Worm (Caenorhabditis elegans) whole organism, mixed stage, embryonic: ENCODE results near the gene rpb-11.
A peak's percentile ranks its signal among the peaks of the same experiment; 100 is the strongest.

ENCODE experiments used
- elt-1 ChIP-seq: sonication (generic microtip); optimal IDR thresholded peaks from 2 replicates; lab custom pipeline; 2017; ENCODE audit warnings: missing genetic modification characterization, mild to moderate bottlenecking, missing compliant biosample characterization, antibody characterized with exemption, moderate library complexity, borderline replicate concordance; ENCODE audit not compliant: insufficient read depth
- unc-62 ChIP-seq: fragments of 150-350 bp; optimal IDR thresholded peaks from 2 replicates; lab custom pipeline; 2014; ENCODE audit warnings: missing biosample characterization, missing genetic modification reagents, missing genetic modification characterization

The rpb-11 gene

ce11 chrII:14109184-14109664 lies 49.3 kb downstream of the rpb-11 start, which contains the start of gene cpg-7:
cpg-7 (minus strand) TSS chrII:14109234.
- TF ChIP-seq elt-1 (tag; lab: Kevin White, UChicago) (peak; percentile 55), unc-62 (GFP tag; lab: Kevin White, UChicago) (no peak)
